Worm (Caenorhabditis elegans): Measurements from ENCODE around the gene nhr-257.
"Not testable (repeated sequence)": the region's sequence is repeated elsewhere in the genome, so short reads cannot be mapped to it uniquely, and the experiment has no call there.

nhr-257 gene

ce11 chrII:3816251-3816849, 36.4 kb upstream of the nhr-257 start, which contains the start of gene fbxa-24:
TSS of gene fbxa-24 (plus strand) at chrII:3816526.
- not testable (repeated sequence) for TF ChIP-seq elt-1 (tag; optimal IDR thresholded peaks at IDR 0.05; ENCODE audit: borderline replicate concordance, insufficient read depth); hlh-1 (tag; optimal IDR thresholded peaks at IDR 0.05); lin-32 (GFP tag; optimal IDR thresholded peaks at IDR 0.05)

- TF ChIP-seq unc-39 (tag; optimal IDR thresholded peaks at IDR 0.05), result no peak
- no peak for TF ChIP-seq mab-5 (tag; optimal IDR thresholded peaks at IDR 0.05)
- TF ChIP-seq sem-2 (GFP tag; optimal IDR thresholded peaks at IDR 0.05), result no peak
- no peak for TF ChIP-seq ces-1 (GFP tag; optimal IDR thresholded peaks at IDR 0.05)
- TF ChIP-seq blmp-1 (tag; optimal IDR thresholded peaks at IDR 0.05), result no peak
- no peak for TF ChIP-seq sptf-1 (tag; optimal IDR thresholded peaks at IDR 0.05)
- TF ChIP-seq elt-1 (tag; optimal IDR thresholded peaks at IDR 0.05; ENCODE audit: borderline replicate concordance, insufficient read depth), result no peak
- no peak for TF ChIP-seq hlh-1 (tag; optimal IDR thresholded peaks at IDR 0.05)
- TF ChIP-seq ceh-39 (tag; optimal IDR thresholded peaks at IDR 0.05), result no peak
- TF ChIP-seq nhr-2 (tag; optimal IDR thresholded peaks at IDR 0.05), result no peak
- no peak for TF ChIP-seq unc-62 (GFP tag; optimal IDR thresholded peaks at IDR 0.05)
- no peak for TF ChIP-seq M03D4.4 (tag; optimal IDR thresholded peaks at IDR 0.05)
- TF ChIP-seq nhr-76 (tag; optimal IDR thresholded peaks at IDR 0.05), result no peak
- TF ChIP-seq zip-8 (tag; optimal IDR thresholded peaks at IDR 0.05), result no peak
- no peak for TF ChIP-seq ham-2 (GFP tag; optimal IDR thresholded peaks at IDR 0.05)
Measured at ce11 chrII:3821248-3821647, 31.5 kb upstream of the nhr-257 start, which contains the start of gene F54D10.7. TSS of gene F54D10.7 (minus strand) at chrII:3821296.

- TF ChIP-seq M03D4.4 (tag; optimal IDR thresholded peaks at IDR 0.05) (no peak), unc-120 (tag; optimal IDR thresholded peaks at IDR 0.05; ENCODE audit: poor library complexity, severe bottlenecking) (no peak), ham-2 (GFP tag; optimal IDR thresholded peaks at IDR 0.05) (no peak), nhr-28 (tag; optimal IDR thresholded peaks at IDR 0.05) (no peak), ceh-43 (GFP tag; optimal IDR thresholded peaks at IDR 0.05) (no peak), sptf-1 (tag; optimal IDR thresholded peaks at IDR 0.05) (no peak), sem-2 (GFP tag; optimal IDR thresholded peaks at IDR 0.05) (no peak), nhr-12 (tag; optimal IDR thresholded peaks at IDR 0.05) (no peak), bed-3 (GFP tag; optimal IDR thresholded peaks at IDR 0.05) (no peak), ces-1 (GFP tag; optimal IDR thresholded peaks at IDR 0.05) (no peak), blmp-1 (tag; optimal IDR thresholded peaks at IDR 0.05) (no peak)
Measured at ce11 chrII:3823855-3824254, 28.9 kb upstream of the nhr-257 start, which contains the start of gene skr-15. TSS of gene skr-15 (plus strand) at chrII:3824155.

ce11 chrII:3827801-3828200, 25.0 kb upstream of the nhr-257 start, which contains the start of gene F54D10.8:
TSS of gene F54D10.8 (minus strand) at chrII:3827901.
- TF ChIP-seq mab-5 (tag; optimal IDR thresholded peaks at IDR 0.05), result no peak
- no peak for TF ChIP-seq unc-62 (GFP tag; optimal IDR thresholded peaks at IDR 0.05)

ce11 chrII:3829623-3830022, 23.1 kb upstream of the nhr-257 start:
- TF ChIP-seq ces-1 (GFP tag; optimal IDR thresholded peaks at IDR 0.05) (no peak), mab-5 (tag; optimal IDR thresholded peaks at IDR 0.05) (no peak), ceh-39 (tag; optimal IDR thresholded peaks at IDR 0.05) (no peak), tbx-8 (GFP tag; optimal IDR thresholded peaks at IDR 0.05) (no peak), unc-39 (tag; optimal IDR thresholded peaks at IDR 0.05) (no peak), lin-13 (tag; optimal IDR thresholded peaks at IDR 0.05) (no peak), lin-32 (GFP tag; optimal IDR thresholded peaks at IDR 0.05) (no peak), M03D4.4 (tag; optimal IDR thresholded peaks at IDR 0.05) (no peak), sem-2 (GFP tag; optimal IDR thresholded peaks at IDR 0.05) (no peak), bed-3 (GFP tag; optimal IDR thresholded peaks at IDR 0.05) (no peak), unc-62 (GFP tag; optimal IDR thresholded peaks at IDR 0.05) (no peak), ceh-43 (GFP tag; optimal IDR thresholded peaks at IDR 0.05) (no peak), blmp-1 (tag; optimal IDR thresholded peaks at IDR 0.05) (no peak), ham-2 (GFP tag; optimal IDR thresholded peaks at IDR 0.05) (no peak), snpc-4 (tag; optimal IDR thresholded peaks at IDR 0.05) (no peak), elt-3 (tag; optimal IDR thresholded peaks at IDR 0.05) (no peak), mep-1 (tag; optimal IDR thresholded peaks at IDR 0.05) (no peak), ztf-11 (tag; optimal IDR thresholded peaks at IDR 0.05) (no peak), lsy-2 (tag; optimal IDR thresholded peaks at IDR 0.05) (no peak)

- TF ChIP-seq hlh-1 (tag; optimal IDR thresholded peaks at IDR 0.05) (no peak), nhr-28 (tag; optimal IDR thresholded peaks at IDR 0.05) (no peak), mls-2 (tag; optimal IDR thresholded peaks at IDR 0.05) (no peak), mab-5 (tag; optimal IDR thresholded peaks at IDR 0.05) (no peak), zip-8 (tag; optimal IDR thresholded peaks at IDR 0.05) (no peak), snpc-4 (tag; optimal IDR thresholded peaks at IDR 0.05) (no peak), elt-3 (tag; optimal IDR thresholded peaks at IDR 0.05) (no peak), lin-32 (GFP tag; optimal IDR thresholded peaks at IDR 0.05) (no peak), nhr-237 (tag; optimal IDR thresholded peaks at IDR 0.05) (no peak), blmp-1 (tag; optimal IDR thresholded peaks at IDR 0.05) (no peak), sem-2 (GFP tag; optimal IDR thresholded peaks at IDR 0.05) (no peak), nhr-2 (tag; optimal IDR thresholded peaks at IDR 0.05) (no peak), mep-1 (tag; optimal IDR thresholded peaks at IDR 0.05) (no peak), bed-3 (GFP tag; optimal IDR thresholded peaks at IDR 0.05) (no peak), lin-13 (tag; optimal IDR thresholded peaks at IDR 0.05) (no peak), flh-1 (GFP tag; optimal IDR thresholded peaks at IDR 0.05) (no peak), cnd-1 (tag; optimal IDR thresholded peaks at IDR 0.05) (no peak), sptf-1 (tag; optimal IDR thresholded peaks at IDR 0.05) (no peak), nhr-76 (tag; optimal IDR thresholded peaks at IDR 0.05) (no peak)
Measured at ce11 chrII:3832383-3832782, 20.4 kb upstream of the nhr-257 start, which contains the start of gene F54D10.9. TSS of gene F54D10.9 (minus strand) at chrII:3832483.

Data from whole organism, mixed stage, embryonic.